Fruit fly (Drosophila melanogaster): Measurements from ENCODE around the gene mfas.

DNA sequence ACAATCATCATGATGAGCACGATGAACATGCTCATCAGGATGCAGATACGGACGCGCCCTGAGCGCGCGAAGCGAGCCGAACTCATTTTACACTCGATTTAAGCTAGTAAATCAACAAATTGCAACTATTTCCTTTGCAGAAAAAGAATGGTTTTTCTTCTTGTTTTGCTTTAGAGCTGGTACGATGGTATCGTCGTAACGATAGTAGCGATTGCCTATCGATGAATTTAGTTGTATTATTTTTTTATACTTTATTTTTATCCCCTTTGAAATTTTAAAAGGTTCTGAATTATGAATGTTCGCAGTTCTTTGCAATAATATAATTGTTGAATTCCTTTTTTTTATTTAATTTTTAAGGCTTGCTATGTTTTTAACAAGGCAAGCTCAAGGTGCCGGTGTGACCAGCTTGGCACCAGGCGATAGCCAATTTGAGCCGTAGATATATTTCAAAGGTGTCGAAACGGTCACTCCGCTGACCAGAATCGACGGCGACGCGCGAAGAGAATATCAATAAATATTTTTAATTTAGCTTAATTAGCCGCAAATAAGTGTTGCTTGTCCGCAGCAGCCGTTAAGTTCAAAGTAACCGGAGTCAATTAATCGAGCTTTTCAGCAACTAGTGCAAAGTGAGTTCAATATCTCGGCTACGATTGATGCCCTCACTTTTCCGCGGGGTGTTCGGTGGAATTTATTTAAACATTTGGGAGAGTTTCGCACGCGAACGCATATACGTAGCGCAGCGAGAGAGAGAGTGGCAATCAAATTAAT, 25.7 kb downstream of the mfas start, which contains the start of the genes CG12213 and GC1:
- TF ChIP-seq Dll (optimal IDR thresholded peaks at IDR 0.05) = no peak
- no peak for TF ChIP-seq CG8478 (optimal IDR thresholded peaks at IDR 0.05)
- no peak for TF ChIP-seq pan (optimal IDR thresholded peaks at IDR 0.05)
- no peak for TF ChIP-seq usp (GFP tag; optimal IDR thresholded peaks at IDR 0.05)
- TF ChIP-seq psq (optimal IDR thresholded peaks at IDR 0.05) = no peak
